Fruit fly (Drosophila melanogaster): ENCODE measurements around the gene CG43133.

CG43133 gene

dm6 chrX:18153001-18153400 lies 23.0 kb upstream of the CG43133 start (continued):
- no peak for TF ChIP-seq prd (optimal IDR thresholded peaks at IDR 0.05)
- 0 out of 3 replicates have a peak, but pooled peaks have one; percentile 17 for TF ChIP-seq prd (GFP tag; IDR thresholded peaks at IDR 0.05)
- TF ChIP-seq lab (GFP tag; optimal IDR thresholded peaks at IDR 0.05) = peak; percentile 56
- TF ChIP-seq CG9797 (GFP tag; optimal IDR thresholded peaks at IDR 0.05) = no peak
- TF ChIP-seq CG10654 (GFP tag; optimal IDR thresholded peaks at IDR 0.05) = no peak
- TF ChIP-seq Fer1 (GFP tag; optimal IDR thresholded peaks at IDR 0.05) = peak; percentile 57
- no peak for TF ChIP-seq fd3F (GFP tag; optimal IDR thresholded peaks at IDR 0.05)
- TF ChIP-seq CG13624 (GFP tag; optimal IDR thresholded peaks at IDR 0.05) = no peak
- TF ChIP-seq CG9727 (GFP tag; optimal IDR thresholded peaks at IDR 0.05) = no peak
- peak; percentile 45 for TF ChIP-seq CG18599 (GFP tag; optimal IDR thresholded peaks at IDR 0.05)
- TF ChIP-seq D19B (GFP tag; optimal IDR thresholded peaks at IDR 0.05) = no peak
- no peak for TF ChIP-seq CG18476 (GFP tag; optimal IDR thresholded peaks at IDR 0.05)
- TF ChIP-seq Med (GFP tag) = peak; percentile 65

DNA sequence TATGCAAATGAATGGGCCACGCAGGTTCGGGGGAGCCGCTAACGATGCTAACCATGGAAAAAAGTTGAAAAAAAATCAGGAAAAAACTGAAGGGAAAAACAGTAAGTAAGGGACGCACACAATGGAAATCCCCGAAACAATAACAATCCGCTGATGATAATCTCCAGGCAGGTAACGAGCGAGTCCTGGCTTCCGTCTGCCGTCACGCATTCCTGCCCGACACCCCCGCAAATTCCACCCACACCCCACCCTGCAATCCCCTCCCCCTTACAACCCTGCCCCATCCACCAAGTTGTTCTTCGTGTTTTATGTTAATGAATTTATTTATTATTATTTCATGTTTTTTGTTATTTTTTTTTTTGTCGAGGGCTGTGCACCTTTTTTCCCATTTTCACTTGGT lies 21.3 kb upstream of the CG43133 start:
- TF ChIP-seq CG10979 (tag; optimal IDR thresholded peaks at IDR 0.05) (no peak), sd (tag; optimal IDR thresholded peaks at IDR 0.05) (peak; percentile 54), NC2β (GFP tag; optimal IDR thresholded peaks at IDR 0.05) (no peak), phol (tag; optimal IDR thresholded peaks at IDR 0.05) (no peak), ash1 (GFP tag; optimal IDR thresholded peaks at IDR 0.05) (no peak), CG14710 (tag; optimal IDR thresholded peaks at IDR 0.05) (no peak), CG31365 (tag; optimal IDR thresholded peaks at IDR 0.05) (no peak), mld (GFP tag; IDR thresholded peaks at IDR 0.05; ENCODE audit: partially characterized antibody) (no peak), abd-A (tag; optimal IDR thresholded peaks at IDR 0.05) (peak; percentile 36), HLH54F (GFP tag; optimal IDR thresholded peaks at IDR 0.05) (no peak), crol (GFP tag; IDR thresholded peaks at IDR 0.05) (peak; percentile 52)

- peak; percentile 54 for TF ChIP-seq CG13894 (tag; optimal IDR thresholded peaks at IDR 0.05)
- peak; percentile 51 for TF ChIP-seq abd-A (tag; optimal IDR thresholded peaks at IDR 0.05)
- no peak for TF ChIP-seq Optix (GFP tag; IDR thresholded peaks at IDR 0.05)
- no peak for TF ChIP-seq Kr (GFP tag; optimal IDR thresholded peaks at IDR 0.05)
- no peak for TF ChIP-seq CG3995 (GFP tag; optimal IDR thresholded peaks at IDR 0.05)
- no peak for TF ChIP-seq CG6765 (GFP tag; optimal IDR thresholded peaks at IDR 0.05)
Observed at dm6 chrX:18149292-18149691, 19.3 kb upstream of the CG43133 start.

- TF ChIP-seq gce (GFP tag; IDR thresholded peaks at IDR 0.05) = 0 out of 3 replicates have a peak, but pooled peaks have one; percentile 8
- peak; percentile 20 for TF ChIP-seq CG15601 (tag; optimal IDR thresholded peaks at IDR 0.05)
- peak; percentile 35; the same call in 1 of the 2 replicates for TF ChIP-seq seq (GFP tag; IDR thresholded peaks at IDR 0.05)
- peak; percentile 10 for TF ChIP-seq lilli (GFP tag; optimal IDR thresholded peaks at IDR 0.05)
- TF ChIP-seq Rfx (GFP tag; IDR thresholded peaks at IDR 0.05) = peak; percentile 33
- TF ChIP-seq chif (GFP tag; optimal IDR thresholded peaks at IDR 0.05) = peak; percentile 10 to 15
- TF ChIP-seq CG1602 (GFP tag; optimal IDR thresholded peaks at IDR 0.05) = peak; percentile 21
- no peak for TF ChIP-seq ssp (GFP tag; IDR thresholded peaks at IDR 0.05)
- peak; percentile 26 for TF ChIP-seq CG14710 (tag; optimal IDR thresholded peaks at IDR 0.05)
- peak in 1 of 2 experiments; percentile 22 for TF ChIP-seq bsh (GFP tag; optimal IDR thresholded peaks at IDR 0.05)
- TF ChIP-seq Blimp-1 (GFP tag; optimal IDR thresholded peaks at IDR 0.05) = peak; percentile 51
- no peak for TF ChIP-seq zfh1 (GFP tag; IDR thresholded peaks at IDR 0.05)
- no peak for TF ChIP-seq fd64A (GFP tag; optimal IDR thresholded peaks at IDR 0.05)
- 0 out of 2 replicates have a peak, but pooled peaks have one; percentile 5 for TF ChIP-seq ttk (GFP tag; IDR thresholded peaks at IDR 0.05)
- TF ChIP-seq Med (GFP tag) = peak; percentile 81
- TF ChIP-seq Sox100B (GFP tag; optimal IDR thresholded peaks at IDR 0.05) = peak; percentile 6
- TF ChIP-seq prd (optimal IDR thresholded peaks at IDR 0.05) = no peak
- peak; percentile 26; the same call in 1 of the 3 replicates for TF ChIP-seq prd (GFP tag; IDR thresholded peaks at IDR 0.05)
- TF ChIP-seq emc (GFP tag; optimal IDR thresholded peaks at IDR 0.05) = no peak
- peak; percentile 6 for TF ChIP-seq CG2712 (tag; optimal IDR thresholded peaks at IDR 0.05)
- no peak for TF ChIP-seq CG9609 (GFP tag; optimal IDR thresholded peaks at IDR 0.05)
Observed at dm6 chrX:18140932-18141587, 11.1 kb upstream of the CG43133 start.
